Worm (Caenorhabditis elegans): Measurements from ENCODE around the gene Y47D3B.12.

DNA sequence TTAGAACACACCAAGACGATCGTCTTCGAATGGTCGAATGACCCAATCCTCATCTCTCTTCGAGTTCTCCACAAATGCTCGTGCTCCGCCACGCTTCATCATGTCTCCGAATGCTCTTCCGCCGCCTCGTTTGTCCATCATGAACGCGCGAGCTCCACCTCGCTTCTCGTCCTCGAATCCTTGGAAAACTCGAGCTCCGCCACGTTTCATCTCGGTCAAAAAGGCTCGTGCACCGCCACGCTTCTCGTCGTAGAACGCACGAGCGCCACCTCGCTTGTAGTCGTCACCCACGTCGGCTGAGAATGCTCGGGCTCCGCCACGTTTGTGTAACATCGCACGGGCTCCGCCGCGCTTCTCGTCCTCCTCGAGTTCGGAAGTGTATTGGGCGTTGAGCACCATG lies 13.4 kb upstream of the Y47D3B.12 start:
- TF ChIP-seq tab-1 (GFP tag; IDR thresholded peaks at IDR 0.05) (no peak), flt-1 (GFP tag; IDR thresholded peaks at IDR 0.05) (no peak), med-1 (GFP tag; optimal IDR thresholded peaks at IDR 0.05; ENCODE audit: insufficient read depth) (no peak), cog-1 (tag; optimal IDR thresholded peaks at IDR 0.05) (no peak), ref-1 (GFP tag; conservative IDR thresholded peaks at IDR 0.05) (no peak), T22C8.4 (GFP tag; IDR thresholded peaks at IDR 0.05) (no peak), ztf-23 (GFP tag; IDR thresholded peaks at IDR 0.05) (no peak), ztf-29 (GFP tag; IDR thresholded peaks at IDR 0.05) (no peak)

All from whole organism, midembryonic.